Worm (Caenorhabditis elegans): ENCODE results near the gene efhd-1.

- TF ChIP-seq egl-43 (GFP tag; IDR thresholded peaks at IDR 0.05) (0 out of 2 replicates have a peak, but pooled peaks have one; percentile 11), mep-1 (tag; optimal IDR thresholded peaks at IDR 0.05) (no peak), lin-1 (GFP tag; IDR thresholded peaks at IDR 0.05) (no peak), egl-27 (tag; optimal IDR thresholded peaks at IDR 0.05) (no peak)
Measured at ce11 chrII:14152274-14152673, 26.3 kb upstream of the efhd-1 start.
